Worm (Caenorhabditis elegans) whole organism, L3 larva: ENCODE measurements around the gene ZK430.5.

Experiments
- R02D3.7 ChIP-seq: fragments of 150-350 bp; optimal IDR thresholded peaks from 2 replicates; lab custom pipeline; 2014; ENCODE audit warnings: missing biosample characterization, missing genetic modification characterization
- fkh-10 ChIP-seq: sonication (generic microtip); optimal IDR thresholded peaks from 2 replicates; lab custom pipeline; 2017; ENCODE audit warnings: missing biosample characterization, missing genetic modification reagents, missing genetic modification characterization
- fos-1 ChIP-seq: fragments of 150-350 bp; optimal IDR thresholded peaks from 2 replicates; lab custom pipeline; 2014; ENCODE audit warnings: missing biosample characterization, missing genetic modification characterization
- mml-1 ChIP-seq: fragments of 150-350 bp; sonication (generic microtip); optimal IDR thresholded peaks from 3 replicates; lab custom pipeline; 2014; ENCODE audit warnings: missing biosample characterization, missing genetic modification characterization
- nhr-237 ChIP-seq: fragments of 150-350 bp; optimal IDR thresholded peaks from 2 replicates; lab custom pipeline; 2014; ENCODE audit warnings: missing biosample characterization, missing genetic modification characterization
- nhr-76 ChIP-seq: fragments of 150-350 bp; sonication (generic microtip); optimal IDR thresholded peaks from 5 replicates; lab custom pipeline; 2014; ENCODE audit warnings: missing biosample characterization, missing genetic modification characterization
- nhr-77 ChIP-seq: fragments of 150-350 bp; optimal IDR thresholded peaks from 2 replicates; lab custom pipeline; 2014; ENCODE audit warnings: missing biosample characterization, missing genetic modification characterization
- pqm-1 ChIP-seq: fragments of 150-350 bp; optimal IDR thresholded peaks from 2 replicates; lab custom pipeline; 2017; ENCODE audit warnings: missing biosample characterization, missing genetic modification characterization, inconsistent platforms
- unc-39 ChIP-seq: sonication (generic microtip); optimal IDR thresholded peaks from 4 replicates; lab custom pipeline; 2017; ENCODE audit warnings: missing biosample characterization, missing genetic modification characterization

DNA sequence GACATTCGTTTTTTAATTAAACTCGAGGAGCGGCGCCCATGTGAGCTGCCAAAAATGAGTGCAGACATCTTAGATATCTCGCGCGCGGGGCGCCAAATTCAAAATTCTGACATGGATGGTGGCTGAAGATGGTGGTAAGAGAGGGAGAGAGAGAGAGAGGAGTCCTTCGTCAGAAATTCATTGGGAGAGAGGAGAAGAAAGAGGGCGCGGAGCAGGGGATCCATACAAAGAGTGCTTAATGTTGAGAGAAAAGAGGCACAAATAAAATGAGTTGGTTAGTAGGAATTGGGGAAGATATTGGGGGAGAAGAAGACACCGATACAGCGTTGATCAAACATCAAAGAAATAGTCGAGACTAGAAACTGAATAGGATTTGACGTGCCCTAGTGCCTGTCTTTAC is 48.0 kb downstream of the ZK430.5 start:
- TF ChIP-seq nhr-237 (no peak), nhr-76 (tag; lab: Kevin White, UChicago) (no peak), fos-1 (no peak), pqm-1 (tag; lab: Kevin White, UChicago) (no peak), mml-1 (no peak), fkh-10 (no peak), nhr-77 (tag; lab: Kevin White, UChicago) (no peak), unc-39 (tag; lab: Kevin White, UChicago) (no peak), R02D3.7 (no peak)
